Fruit fly (Drosophila melanogaster) whole organism, adult: Measurements from ENCODE around the gene Afg3l2.

Source experiments
- CG1620 ChIP-seq: fragments of 200-800 bp; sonication (Bioruptor generic); optimal IDR thresholded peaks from 2 replicates; lab custom pipeline; 2016; ENCODE audit warnings: missing biosample characterization, missing genetic modification characterization
- CG5204 ChIP-seq: fragments of 200-800 bp; sonication (Bioruptor generic); optimal IDR thresholded peaks from 2 replicates; lab custom pipeline; 2016; ENCODE audit warnings: missing biosample characterization, missing genetic modification characterization
- bab1 ChIP-seq: fragments of 200-800 bp; sonication (Bioruptor generic); optimal IDR thresholded peaks from 3 replicates; lab custom pipeline; 2019; ENCODE audit warnings: missing biosample characterization, mild to moderate bottlenecking, missing genetic modification characterization, moderate library complexity
- cnc ChIP-seq, 2 experiments: fragments of >200 bp; optimal IDR thresholded peaks; 2 replicates each; lab custom pipeline; 2017

DNA sequence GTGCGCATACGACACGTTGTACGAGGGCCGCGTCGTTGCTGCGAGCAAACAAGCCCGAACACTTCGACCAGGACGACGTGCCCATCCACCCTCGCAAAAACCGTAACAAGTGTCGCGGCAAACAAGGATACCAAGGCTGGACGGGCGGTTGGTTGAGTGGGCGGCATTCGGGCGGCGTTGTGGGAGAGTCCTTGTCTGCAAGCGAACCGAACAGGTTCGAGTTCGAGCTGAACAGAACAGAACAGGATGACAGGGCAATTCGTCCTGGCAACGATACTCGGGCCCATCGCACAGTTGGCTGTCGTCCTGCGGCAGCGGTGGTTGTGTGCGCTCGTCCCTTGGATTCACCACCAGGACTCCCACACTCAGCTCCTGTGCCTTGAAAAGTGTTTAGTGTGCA lies 27.5 kb upstream of the Afg3l2 start:
- no peak for TF ChIP-seq cnc (optimal IDR thresholded peaks at IDR 0.05; lab: Kevin White, UChicago)
- TF ChIP-seq bab1, result no peak
- TF ChIP-seq CG5204, result no peak
- no peak for TF ChIP-seq CG1620 (GFP tag; lab: Kevin White, UChicago)
